Worm (Caenorhabditis elegans): ENCODE results near the gene srx-108.
A peak's percentile ranks its signal among the peaks of the same experiment; 100 is the strongest.

srx-108 gene

ce11 chrII:3705320-3705719 lies at the start of gene srx-108:
Gene srx-108, plus strand, starts transcription at chrII:3705620.
- no peak for TF ChIP-seq lin-14 (GFP tag; optimal IDR thresholded peaks at IDR 0.05)
- TF ChIP-seq efl-1 (optimal IDR thresholded peaks at IDR 0.05): no peak
- peak in 1 of 2 experiments; percentile 54 for TF ChIP-seq efl-1 (GFP tag; optimal IDR thresholded peaks at IDR 0.05 in 1 of 2)

DNA sequence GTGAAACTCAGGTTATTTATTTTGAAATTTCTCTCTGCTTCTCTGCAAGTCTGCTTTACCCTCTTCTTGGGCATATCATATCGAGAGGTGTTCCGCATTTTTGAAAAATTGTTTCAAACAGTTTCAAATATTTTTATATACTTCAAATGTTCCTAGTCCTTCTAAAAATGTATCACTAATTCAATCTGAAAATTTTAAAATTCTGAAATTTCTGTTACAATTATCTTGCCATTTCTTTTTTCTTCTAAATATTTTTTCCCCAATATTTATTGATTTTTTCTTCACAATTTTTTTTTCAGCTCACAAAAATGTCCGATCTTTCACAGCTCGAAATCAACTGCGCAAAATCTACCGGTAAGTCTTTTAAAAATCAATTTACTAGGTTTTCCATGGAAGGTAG lies 45.6 kb upstream of the srx-108 start, which contains the start of gene F19B10.4:
TSS of gene F19B10.4 (plus strand) at position 301 of the 400 bp plus-strand sequence.
- TF ChIP-seq nhr-19 (GFP tag; conservative IDR thresholded peaks at IDR 0.05) (no peak), efl-3 (GFP tag; optimal IDR thresholded peaks at IDR 0.05) (no peak), jun-1 (tag; optimal IDR thresholded peaks at IDR 0.05) (no peak), efl-1 (optimal IDR thresholded peaks at IDR 0.05) (no peak), efl-1 (GFP tag; optimal IDR thresholded peaks at IDR 0.05 in 1 of 2) (no peak), swsn-7 (tag; optimal IDR thresholded peaks at IDR 0.05) (no peak), fkh-8 (tag; optimal IDR thresholded peaks at IDR 0.05) (no peak), fkh-4 (tag; optimal IDR thresholded peaks at IDR 0.05; ENCODE audit: borderline replicate concordance) (no peak)

DNA sequence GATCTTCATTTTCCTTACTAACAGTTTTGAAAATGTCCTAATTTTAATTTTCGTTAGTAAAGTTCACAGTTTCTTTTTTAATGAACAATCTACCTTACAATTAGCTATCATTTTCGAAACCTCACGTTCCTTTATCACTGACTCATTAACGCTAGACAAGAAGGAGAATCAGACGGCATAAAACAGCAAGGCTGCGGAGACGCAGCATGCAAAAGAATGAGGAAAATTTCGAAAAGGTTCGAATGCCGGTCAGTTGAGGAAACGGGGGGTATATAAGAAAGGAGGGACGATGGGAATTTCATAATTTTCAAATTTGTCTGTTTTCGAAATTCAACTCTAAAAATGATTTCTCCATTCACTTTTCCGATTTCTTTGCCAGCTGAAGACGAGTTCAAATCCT lies 43.5 kb upstream of the srx-108 start, which contains the start of gene F19B10.13:
TSS of gene F19B10.13 (plus strand) at position 343 of the 400 bp plus-strand sequence.
- TF ChIP-seq unc-98 (GFP tag; IDR thresholded peaks at IDR 0.05) (no peak), lin-35 (GFP tag; optimal IDR thresholded peaks at IDR 0.05) (peak in 1 of 2 experiments; percentile 45), nhr-90 (tag; optimal IDR thresholded peaks at IDR 0.05; ENCODE audit: poor library complexity) (no peak), efl-1 (optimal IDR thresholded peaks at IDR 0.05) (peak; percentile 20 to 29), efl-1 (GFP tag; optimal IDR thresholded peaks at IDR 0.05 in 1 of 2) (no peak), elt-2 (tag; optimal IDR thresholded peaks at IDR 0.05) (peak; percentile 41), pqm-1 (tag; optimal IDR thresholded peaks at IDR 0.05) (no peak), nhr-11 (tag; optimal IDR thresholded peaks at IDR 0.05) (no peak), elt-3 (tag; optimal IDR thresholded peaks at IDR 0.05) (peak in 1 of 6 experiments; percentile 9), snpc-4 (tag; optimal IDR thresholded peaks at IDR 0.05) (no peak), rnt-1 (tag; optimal IDR thresholded peaks at IDR 0.05) (peak; percentile 27), lsy-2 (tag; optimal IDR thresholded peaks at IDR 0.05) (no peak), lin-14 (GFP tag; optimal IDR thresholded peaks at IDR 0.05) (peak; percentile 49)

- TF ChIP-seq irx-1 (tag; optimal IDR thresholded peaks at IDR 0.05): no peak
- TF ChIP-seq nhr-12 (tag; optimal IDR thresholded peaks at IDR 0.05): no peak
- TF ChIP-seq hpl-2 (GFP tag; optimal IDR thresholded peaks at IDR 0.05): no peak
- no peak for TF ChIP-seq unc-98 (GFP tag; IDR thresholded peaks at IDR 0.05)
- TF ChIP-seq zag-1 (tag; optimal IDR thresholded peaks at IDR 0.05): no peak
- no peak for TF ChIP-seq pqm-1 (tag; optimal IDR thresholded peaks at IDR 0.05)
- TF ChIP-seq C16A3.4 (tag; optimal IDR thresholded peaks at IDR 0.05): no peak
- no peak for TF ChIP-seq ceh-82 (tag; optimal IDR thresholded peaks at IDR 0.05)
- TF ChIP-seq nhr-237 (tag; optimal IDR thresholded peaks at IDR 0.05): no peak
- no peak for TF ChIP-seq sptf-1 (tag; optimal IDR thresholded peaks at IDR 0.05)
- TF ChIP-seq Y116A8C.19 (tag; optimal IDR thresholded peaks at IDR 0.05; ENCODE audit: borderline replicate concordance): no peak
- no peak for TF ChIP-seq elt-3 (tag; optimal IDR thresholded peaks at IDR 0.05)
- TF ChIP-seq ceh-8 (GFP tag; optimal IDR thresholded peaks at IDR 0.05): no peak
- TF ChIP-seq isw-1 (GFP tag; IDR thresholded peaks at IDR 0.05): no peak
- TF ChIP-seq unc-30 (tag; optimal IDR thresholded peaks at IDR 0.05): no peak
- no peak for TF ChIP-seq zip-4 (GFP tag; optimal IDR thresholded peaks at IDR 0.05)
- TF ChIP-seq nhr-76 (tag; optimal IDR thresholded peaks at IDR 0.05): no peak
- TF ChIP-seq ztf-11 (tag; optimal IDR thresholded peaks at IDR 0.05): no peak
- TF ChIP-seq pag-3 (tag; optimal IDR thresholded peaks at IDR 0.05; ENCODE audit: borderline replicate concordance, insufficient read depth): no peak
Observed at ce11 chrII:3663796-3664195, 41.6 kb upstream of the srx-108 start, which contains the start of gene F19B10.6. Gene F19B10.6, minus strand, starts transcription at chrII:3663896.

Data from whole organism, L1 larva.